Fruit fly (Drosophila melanogaster): ENCODE results near the gene moi.

The moi gene

DNA sequence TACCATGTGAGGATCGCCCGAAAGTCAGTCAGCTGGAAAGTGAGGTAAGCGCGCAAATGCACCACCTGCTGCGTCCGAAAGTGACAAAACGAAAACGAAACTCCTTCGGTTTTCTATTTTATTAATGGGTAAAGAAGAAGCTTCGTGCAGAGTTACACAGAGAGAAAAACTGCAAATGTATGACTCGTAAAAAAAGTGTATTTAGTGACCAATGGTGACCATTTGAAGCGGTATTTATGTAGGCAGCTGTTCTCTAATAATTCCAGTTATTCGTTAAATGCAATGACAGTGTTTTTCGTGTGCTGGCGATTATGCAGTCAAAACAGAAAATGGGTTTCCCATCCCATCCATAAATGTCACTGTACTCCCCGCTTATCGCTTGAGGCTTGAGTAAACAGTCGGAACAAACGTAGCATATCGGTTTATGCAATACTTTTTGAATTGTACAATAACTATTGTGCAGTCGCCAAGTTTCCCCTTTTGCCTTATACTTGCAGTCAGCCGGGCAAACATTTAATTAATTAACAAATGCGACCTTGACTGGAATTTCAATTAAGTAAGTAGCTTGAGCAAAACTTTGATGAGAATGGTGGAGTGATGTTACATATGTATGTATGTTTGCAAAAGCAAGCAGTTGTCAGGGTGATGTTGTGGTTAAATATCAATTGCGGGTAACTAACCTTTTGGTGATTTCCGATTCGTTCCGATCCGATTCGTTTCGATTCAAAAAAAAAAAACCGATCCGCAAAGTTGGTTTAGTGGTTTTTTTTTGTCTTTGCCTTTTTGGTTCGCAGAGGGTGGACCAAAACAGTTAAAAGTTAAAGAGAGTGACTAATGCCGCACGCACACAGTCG, 42.3 kb downstream of the moi start (continued):
- TF ChIP-seq ind (GFP tag; optimal IDR thresholded peaks at IDR 0.05) = no peak
- TF ChIP-seq CG7556 (GFP tag; optimal IDR thresholded peaks at IDR 0.05) = no peak
- 0 out of 3 replicates have a peak, but pooled peaks have one; percentile 19 for TF ChIP-seq zen2 (GFP tag; IDR thresholded peaks at IDR 0.05; ENCODE audit: partially characterized antibody)
- TF ChIP-seq Hmr (GFP tag; optimal IDR thresholded peaks at IDR 0.05) = no peak
- no peak for TF ChIP-seq luna (GFP tag; optimal IDR thresholded peaks at IDR 0.05)
- no peak for TF ChIP-seq CG14667 (GFP tag; IDR thresholded peaks at IDR 0.05)
- no peak for TF ChIP-seq al (GFP tag; IDR thresholded peaks at IDR 0.05)
- TF ChIP-seq CG4617 (GFP tag; optimal IDR thresholded peaks at IDR 0.05; ENCODE audit: borderline replicate concordance) = no peak
- 0 out of 3 replicates have a peak, but pooled peaks have one; percentile 55 for TF ChIP-seq ken (GFP tag; IDR thresholded peaks at IDR 0.05)
- TF ChIP-seq pnt (GFP tag; optimal IDR thresholded peaks at IDR 0.05) = no peak
- no peak for TF ChIP-seq CG14965 (GFP tag; optimal IDR thresholded peaks at IDR 0.05; ENCODE audit: borderline replicate concordance)
- peak; percentile 70 for TF ChIP-seq Med (GFP tag)
- no peak for TF ChIP-seq nau (GFP tag; optimal IDR thresholded peaks at IDR 0.05)
- TF ChIP-seq wek (GFP tag; optimal IDR thresholded peaks at IDR 0.05) = no peak
- peak; percentile 62 for TF ChIP-seq Ets65A (GFP tag)
- peak; percentile 21 for TF ChIP-seq nmo (GFP tag; optimal IDR thresholded peaks at IDR 0.05)
- TF ChIP-seq CG11560 (tag; IDR thresholded peaks at IDR 0.05) = no peak
- TF ChIP-seq twi (tag; optimal IDR thresholded peaks at IDR 0.05) = peak; percentile 75
- TF ChIP-seq tll (GFP tag; optimal IDR thresholded peaks at IDR 0.05) = no peak
- no peak for TF ChIP-seq Hand (GFP tag; optimal IDR thresholded peaks at IDR 0.05)
- TF ChIP-seq sob (GFP tag; IDR thresholded peaks at IDR 0.05) = no peak
- no peak for TF ChIP-seq Camta (GFP tag; optimal IDR thresholded peaks at IDR 0.05)
- TF ChIP-seq pan (optimal IDR thresholded peaks at IDR 0.05) = no peak
- TF ChIP-seq pan (GFP tag; optimal IDR thresholded peaks at IDR 0.05 in 1 of 2, IDR thresholded peaks at IDR 0.05 in 1 of 2) = no peak
- no peak for TF ChIP-seq CG7271 (tag; optimal IDR thresholded peaks at IDR 0.05)
- peak; percentile 5 for TF ChIP-seq Mes4 (GFP tag; optimal IDR thresholded peaks at IDR 0.05)
- TF ChIP-seq CG31441 (GFP tag; IDR thresholded peaks at IDR 0.05) = 0 out of 2 replicates have a peak, but pooled peaks have one; percentile 29
- peak; percentile 30; the same call in 1 of the 2 replicates for TF ChIP-seq stc (GFP tag; IDR thresholded peaks at IDR 0.05)
- no peak for TF ChIP-seq klu (GFP tag; IDR thresholded peaks at IDR 0.05)
- TF ChIP-seq CG8388 (GFP tag; optimal IDR thresholded peaks at IDR 0.05) = peak; percentile 5
- no peak for TF ChIP-seq CG6813 (GFP tag; optimal IDR thresholded peaks at IDR 0.05)
- TF ChIP-seq Optix (GFP tag; IDR thresholded peaks at IDR 0.05) = peak; percentile 28; the same call in 1 of the 3 replicates
- TF ChIP-seq dmrt99B (tag; optimal IDR thresholded peaks at IDR 0.05) = peak; percentile 17
- TF ChIP-seq zf30C (GFP tag; optimal IDR thresholded peaks at IDR 0.05) = peak; percentile 61
- TF ChIP-seq HHEX (GFP tag; optimal IDR thresholded peaks at IDR 0.05) = peak; percentile 23
- no peak for TF ChIP-seq Scr (GFP tag; IDR thresholded peaks at IDR 0.05; ENCODE audit: partially characterized antibody)
- peak; percentile 13 for TF ChIP-seq ATbp (GFP tag; optimal IDR thresholded peaks at IDR 0.05)
- TF ChIP-seq phol (tag; optimal IDR thresholded peaks at IDR 0.05) = peak; percentile 9
- TF ChIP-seq zfh1 (GFP tag; IDR thresholded peaks at IDR 0.05) = peak; percentile 25; the same call in 1 of the 3 replicates
- no peak for TF ChIP-seq Neu2 (GFP tag; optimal IDR thresholded peaks at IDR 0.05; ENCODE audit: borderline replicate concordance)
- TF ChIP-seq scrt (GFP tag; optimal IDR thresholded peaks at IDR 0.05) = no peak
- no peak for TF ChIP-seq MTF-1 (GFP tag; optimal IDR thresholded peaks at IDR 0.05; ENCODE audit: borderline replicate concordance)
- no peak for TF ChIP-seq CG5245 (GFP tag; optimal IDR thresholded peaks at IDR 0.05)
- peak; percentile 10 for TF ChIP-seq pho (GFP tag; optimal IDR thresholded peaks at IDR 0.05)
- no peak for TF ChIP-seq CG2116 (GFP tag; optimal IDR thresholded peaks at IDR 0.05)
- no peak for TF ChIP-seq sug (tag; optimal IDR thresholded peaks at IDR 0.05)
- no peak for TF ChIP-seq Tbp (GFP tag; optimal IDR thresholded peaks at IDR 0.05)
- no peak for TF ChIP-seq rib (GFP tag; IDR thresholded peaks at IDR 0.05)

Data from whole organism, embryonic.